Worm (Caenorhabditis elegans) whole organism, late embryonic: Measurements from ENCODE around the gene T01C3.3.

Experiments used
- C08G9.2 ChIP-seq: sonication (generic microtip); optimal IDR thresholded peaks from 2 replicates; lab custom pipeline; 2016; ENCODE audit warnings: mild to moderate bottlenecking, missing genetic modification characterization, moderate library complexity, missing compliant biosample characterization
- C38D4.7 ChIP-seq: fragments of 200-800 bp; sonication (Bioruptor generic); optimal IDR thresholded peaks from 2 replicates; lab custom pipeline; 2018; ENCODE audit warnings: mild to moderate bottlenecking, missing genetic modification characterization, moderate library complexity, missing compliant biosample characterization
- F13H6.1 ChIP-seq: sonication (generic microtip); optimal IDR thresholded peaks from 2 replicates; lab custom pipeline; 2016; ENCODE audit warnings: missing genetic modification characterization, missing compliant biosample characterization
- K02D7.2 ChIP-seq: sonication (generic microtip); optimal IDR thresholded peaks from 2 replicates; lab custom pipeline; 2017; ENCODE audit warnings: mild to moderate bottlenecking, missing genetic modification characterization, missing compliant biosample characterization
- ceh-14 ChIP-seq: sonication (generic microtip); optimal IDR thresholded peaks from 2 replicates; lab custom pipeline; 2016; ENCODE audit warnings: missing genotype, missing genetic modification characterization, missing compliant biosample characterization
- ceh-19 ChIP-seq: fragments of 200-800 bp; sonication (Bioruptor generic); optimal IDR thresholded peaks from 2 replicates; lab custom pipeline; 2018; ENCODE audit warnings: mild to moderate bottlenecking, missing genetic modification characterization, missing compliant biosample characterization
- ceh-2 ChIP-seq: sonication (generic microtip); optimal IDR thresholded peaks from 2 replicates; lab custom pipeline; 2016; ENCODE audit warnings: missing genotype, missing genetic modification characterization, missing compliant biosample characterization
- ceh-22 ChIP-seq: sonication (generic microtip); optimal IDR thresholded peaks from 2 replicates; lab custom pipeline; 2017; ENCODE audit warnings: missing biosample characterization, missing genetic modification characterization
- ceh-24 ChIP-seq: sonication (generic microtip); optimal IDR thresholded peaks from 2 replicates; lab custom pipeline; 2016; ENCODE audit warnings: mild to moderate bottlenecking, missing genetic modification characterization, missing compliant biosample characterization
- ceh-30 ChIP-seq: fragments of 150-350 bp; optimal IDR thresholded peaks from 2 replicates; lab custom pipeline; 2014; ENCODE audit warnings: missing biosample characterization, missing genetic modification characterization
- ceh-34 ChIP-seq: sonication (generic microtip); optimal IDR thresholded peaks from 2 replicates; lab custom pipeline; 2016; ENCODE audit warnings: mild to moderate bottlenecking, missing genetic modification characterization, missing compliant biosample characterization
- ceh-45 ChIP-seq: fragments of 200-800 bp; sonication (Bioruptor generic); IDR thresholded peaks from 2 replicates; pipeline ENCODE4 v1.3.6; 2022; ENCODE audit warnings: missing genetic modification reagents, missing genetic modification characterization, missing compliant biosample characterization
- ceh-6 ChIP-seq: fragments of 200-800 bp; sonication (Bioruptor generic); optimal IDR thresholded peaks from 2 replicates; lab custom pipeline; 2018; ENCODE audit warnings: mild to moderate bottlenecking, missing genetic modification characterization, missing compliant biosample characterization
- ceh-9 ChIP-seq: sonication (generic microtip); optimal IDR thresholded peaks from 2 replicates; lab custom pipeline; 2016; ENCODE audit warnings: mild to moderate bottlenecking, missing genetic modification characterization, inconsistent platforms, missing compliant biosample characterization
- che-1 ChIP-seq: sonication (generic microtip); optimal IDR thresholded peaks from 2 replicates; lab custom pipeline; 2016; ENCODE audit warnings: mild to moderate bottlenecking, missing genetic modification characterization, missing compliant biosample characterization
- dve-1 ChIP-seq: sonication (generic microtip); optimal IDR thresholded peaks from 2 replicates; lab custom pipeline; 2017; ENCODE audit warnings: antibody characterized with exemption, mild to moderate bottlenecking, missing genetic modification characterization, missing compliant biosample characterization
- elt-2 ChIP-seq: sonication (generic microtip); optimal IDR thresholded peaks from 2 replicates; lab custom pipeline; 2016; ENCODE audit warnings: missing genetic modification reagents, missing genetic modification characterization, missing compliant biosample characterization
- elt-4 ChIP-seq: sonication (generic microtip); optimal IDR thresholded peaks from 2 replicates; lab custom pipeline; 2016; ENCODE audit warnings: missing genetic modification characterization, missing compliant biosample characterization
- ets-4 ChIP-seq: sonication (generic microtip); optimal IDR thresholded peaks from 2 replicates; lab custom pipeline; 2016; ENCODE audit warnings: missing genetic modification characterization, missing compliant biosample characterization
- eyg-1 ChIP-seq: sonication (generic microtip); optimal IDR thresholded peaks from 2 replicates; lab custom pipeline; 2016; ENCODE audit warnings: missing genotype, missing genetic modification characterization, missing compliant biosample characterization
- fkh-10 ChIP-seq: fragments of 150-350 bp; optimal IDR thresholded peaks from 2 replicates; lab custom pipeline; 2014; ENCODE audit warnings: missing biosample characterization, missing genetic modification reagents, missing genetic modification characterization
- gmeb-2 ChIP-seq: sonication (generic microtip); optimal IDR thresholded peaks from 2 replicates; lab custom pipeline; 2016; ENCODE audit warnings: missing genetic modification characterization, inconsistent platforms, missing compliant biosample characterization
- hlh-13 ChIP-seq: fragments of 200-800 bp; sonication (Bioruptor generic); optimal IDR thresholded peaks from 2 replicates; lab custom pipeline; 2018; ENCODE audit warnings: mild to moderate bottlenecking, missing genetic modification characterization, missing compliant biosample characterization
- hlh-30 ChIP-seq: sonication (generic microtip); optimal IDR thresholded peaks from 2 replicates; lab custom pipeline; 2017; ENCODE audit warnings: antibody characterized with exemption, missing genetic modification characterization, missing compliant biosample characterization; ENCODE audit not compliant: insufficient read depth
- lim-6 ChIP-seq: sonication (generic microtip); optimal IDR thresholded peaks from 2 replicates; lab custom pipeline; 2016; ENCODE audit warnings: missing genetic modification characterization, missing compliant biosample characterization
- lin-11 ChIP-seq: fragments of 200-800 bp; sonication (Bioruptor generic); optimal IDR thresholded peaks from 2 replicates; lab custom pipeline; 2018; ENCODE audit warnings: mild to moderate bottlenecking, missing genetic modification characterization, missing compliant biosample characterization
- mec-3 ChIP-seq: sonication (generic microtip); optimal IDR thresholded peaks from 2 replicates; lab custom pipeline; 2016; ENCODE audit warnings: borderline replicate concordance, missing genetic modification characterization, missing compliant biosample characterization
- nhr-11 ChIP-seq: fragments of 150-350 bp; optimal IDR thresholded peaks from 2 replicates; lab custom pipeline; 2014; ENCODE audit warnings: missing biosample characterization, missing genetic modification characterization
- nhr-232 ChIP-seq: sonication (generic microtip); optimal IDR thresholded peaks from 2 replicates; lab custom pipeline; 2016; ENCODE audit warnings: missing genetic modification characterization, missing compliant biosample characterization
- npax-4 ChIP-seq: sonication (generic microtip); optimal IDR thresholded peaks from 2 replicates; lab custom pipeline; 2016; ENCODE audit warnings: missing genetic modification characterization, missing compliant biosample characterization
- odd-2 ChIP-seq: sonication (generic microtip); optimal IDR thresholded peaks from 2 replicates; lab custom pipeline; 2017; ENCODE audit warnings: antibody characterized with exemption, mild to moderate bottlenecking, missing genetic modification characterization, missing compliant biosample characterization
- pag-3 ChIP-seq: sonication (generic microtip); optimal IDR thresholded peaks from 2 replicates; lab custom pipeline; 2016; ENCODE audit warnings: missing compliant biosample characterization, missing genetic modification characterization, borderline replicate concordance
- pat-9 ChIP-seq: fragments of 200-800 bp; sonication (Bioruptor generic); optimal IDR thresholded peaks from 2 replicates; lab custom pipeline; 2018; ENCODE audit warnings: mild to moderate bottlenecking, missing genetic modification characterization, moderate library complexity, missing compliant biosample characterization
- pha-2 ChIP-seq: sonication (generic microtip); optimal IDR thresholded peaks from 2 replicates; lab custom pipeline; 2017; ENCODE audit warnings: mild to moderate bottlenecking, missing genetic modification characterization, missing compliant biosample characterization
- pha-4 ChIP-seq: fragments of 150-350 bp; optimal IDR thresholded peaks from 2 replicates; lab custom pipeline; 2018; ENCODE audit warnings: missing biosample characterization, missing genetic modification reagents, missing genetic modification characterization
- pqm-1 ChIP-seq: sonication (generic microtip); optimal IDR thresholded peaks from 2 replicates; lab custom pipeline; 2016; ENCODE audit warnings: missing genetic modification characterization, missing compliant biosample characterization
- pros-1 ChIP-seq: fragments of 150-350 bp; optimal IDR thresholded peaks from 2 replicates; lab custom pipeline; 2014; ENCODE audit warnings: missing biosample characterization, missing genetic modification reagents, missing genetic modification characterization
- ref-2 ChIP-seq: sonication (generic microtip); optimal IDR thresholded peaks from 2 replicates; lab custom pipeline; 2016; ENCODE audit warnings: missing genetic modification characterization, missing compliant biosample characterization
- sdc-2 ChIP-seq: sonication (generic microtip); optimal IDR thresholded peaks from 2 replicates; lab custom pipeline; 2016; ENCODE audit warnings: missing genotype, missing genetic modification characterization, missing compliant biosample characterization
- sox-4 ChIP-seq: sonication (generic microtip); optimal IDR thresholded peaks from 2 replicates; lab custom pipeline; 2017; ENCODE audit warnings: mild to moderate bottlenecking, missing genetic modification characterization, inconsistent platforms, missing compliant biosample characterization
- tbx-2 ChIP-seq: sonication (generic microtip); optimal IDR thresholded peaks from 2 replicates; lab custom pipeline; 2016; ENCODE audit warnings: missing genetic modification characterization, missing compliant biosample characterization
- tbx-7 ChIP-seq: sonication (generic microtip); optimal IDR thresholded peaks from 2 replicates; lab custom pipeline; 2016; ENCODE audit warnings: missing genotype, missing genetic modification characterization, missing compliant biosample characterization
- ttx-3 ChIP-seq: sonication (generic microtip); optimal IDR thresholded peaks from 2 replicates; lab custom pipeline; 2016; ENCODE audit warnings: missing genetic modification reagents, missing genetic modification characterization, missing compliant biosample characterization
- unc-3 ChIP-seq, 2 experiments: fragments of 200-800 bp in 1 of 2; sonication (Bioruptor generic) in 1 of 2; sonication (generic microtip) in 1 of 2; conservative IDR thresholded peaks in 1 of 2; optimal IDR thresholded peaks in 1 of 2; 2 replicates each; pipeline versions ENCODE4 v1.3.6 to Lab custom; 2016 to 2022; ENCODE audit warnings: missing compliant biosample characterization in 2 of 2, missing genetic modification characterization in 2 of 2, missing genetic modification reagents in 1 of 2
- unc-42 ChIP-seq: sonication (generic microtip); optimal IDR thresholded peaks from 2 replicates; lab custom pipeline; 2016; ENCODE audit warnings: missing genotype, missing genetic modification characterization, missing compliant biosample characterization
- unc-55 ChIP-seq: sonication (generic microtip); optimal IDR thresholded peaks from 2 replicates; lab custom pipeline; 2017; ENCODE audit warnings: missing biosample characterization, missing genetic modification reagents, missing genetic modification characterization
- ztf-16 ChIP-seq: sonication (generic microtip); optimal IDR thresholded peaks from 2 replicates; lab custom pipeline; 2017; ENCODE audit warnings: missing genetic modification characterization, missing compliant biosample characterization

Gene T01C3.3

ce11 chrV:15002184-15002690 is 9.8 kb upstream of the T01C3.3 start, which contains the start of the genes fib-1 and mut-15 (continued):
- TF ChIP-seq unc-55 (GFP tag; lab: Kevin White, UChicago) (peak; percentile 83), tbx-2 (tag; lab: Kevin White, UChicago) (peak; percentile 98), ttx-3 (tag; lab: Kevin White, UChicago) (peak; percentile 45), tbx-7 (peak; percentile 89), pqm-1 (peak; percentile 82), pat-9 (no peak), lin-11 (tag; lab: Kevin White, UChicago) (no peak), sdc-2 (peak; percentile 65), pag-3 (tag; lab: Kevin White, UChicago) (peak; percentile 71), ceh-30 (no peak), lim-6 (tag; lab: Kevin White, UChicago) (peak; percentile 95), ets-4 (tag; lab: Kevin White, UChicago) (peak; percentile 92), elt-4 (no peak), npax-4 (peak; percentile 41), mec-3 (tag; lab: Kevin White, UChicago) (peak; percentile 94), hlh-30 (tag; lab: Kevin White, UChicago) (no peak), ztf-16 (tag; lab: Kevin White, UChicago) (peak; percentile 89), nhr-11 (tag; lab: Kevin White, UChicago) (no peak), unc-3 (GFP tag; conservative IDR thresholded peaks at IDR 0.05; lab: Robert Waterston, UW) (no peak), unc-3 (tag; optimal IDR thresholded peaks at IDR 0.05; lab: Kevin White, UChicago) (peak; percentile 85), ceh-9 (no peak), ceh-34 (peak; percentile 96), unc-42 (tag; lab: Kevin White, UChicago) (peak; percentile 91), dve-1 (tag; lab: Kevin White, UChicago) (peak; percentile 67), gmeb-2 (tag; lab: Kevin White, UChicago) (no peak), sox-4 (tag; lab: Kevin White, UChicago) (peak; percentile 21), ceh-22 (tag; lab: Kevin White, UChicago) (no peak), che-1 (tag; lab: Kevin White, UChicago) (peak; percentile 38), ceh-45 (0 out of 2 replicates have a peak, but pooled peaks have one; percentile 18), ceh-6 (GFP tag; lab: Kevin White, UChicago) (peak; percentile 30), fkh-10 (GFP tag; lab: Kevin White, UChicago) (no peak), K02D7.2 (no peak), hlh-13 (GFP tag; lab: Kevin White, UChicago) (peak; percentile 2), eyg-1 (tag; lab: Kevin White, UChicago) (peak; percentile 67), elt-2 (tag; lab: Kevin White, UChicago) (peak; percentile 87), C38D4.7 (GFP tag; lab: Kevin White, UChicago) (no peak), ceh-24 (tag; lab: Kevin White, UChicago) (no peak), ceh-19 (GFP tag; lab: Kevin White, UChicago) (peak; percentile 66), ceh-2 (tag; lab: Kevin White, UChicago) (peak; percentile 95), nhr-232 (tag; lab: Kevin White, UChicago) (no peak), pha-2 (tag; lab: Kevin White, UChicago) (peak; percentile 51), F13H6.1 (tag; lab: Kevin White, UChicago) (peak; percentile 88), pros-1 (peak; percentile 3), odd-2 (tag; lab: Kevin White, UChicago) (no peak), ceh-14 (tag; lab: Kevin White, UChicago) (peak; percentile 90), ref-2 (tag; lab: Kevin White, UChicago) (peak; percentile 97), C08G9.2 (peak; percentile 97), pha-4 (tag; lab: Kevin White, UChicago) (no peak)
- TF ChIP-seq, all 69 proteins: peak for 50
